Fruit fly (Drosophila melanogaster): ENCODE measurements around the gene Pus1.

The Pus1 gene

dm6 chr3R:20550632-20551486 lies 41.6 kb downstream of the Pus1 start (continued):
- TF ChIP-seq sens-2 (GFP tag; IDR thresholded peaks at IDR 0.05): peak; percentile 51; the same call in 1 of the 2 replicates
- TF ChIP-seq Mes4 (GFP tag; optimal IDR thresholded peaks at IDR 0.05): peak; percentile 57
- peak; percentile 28 for TF ChIP-seq CG14710 (tag; optimal IDR thresholded peaks at IDR 0.05)
- TF ChIP-seq Aef1 (GFP tag; IDR thresholded peaks at IDR 0.05): no peak
- TF ChIP-seq CG2889 (GFP tag; IDR thresholded peaks at IDR 0.05): 0 out of 3 replicates have a peak, but pooled peaks have one; percentile 41
- peak; percentile 33 for TF ChIP-seq grau (tag; optimal IDR thresholded peaks at IDR 0.05)
- TF ChIP-seq CG11723 (GFP tag; optimal IDR thresholded peaks at IDR 0.05): peak; percentile 84
- TF ChIP-seq CG13894 (tag; optimal IDR thresholded peaks at IDR 0.05): peak; percentile 63
- TF ChIP-seq CG18262 (tag; optimal IDR thresholded peaks at IDR 0.05): no peak
- no peak for TF ChIP-seq CG9609 (GFP tag; optimal IDR thresholded peaks at IDR 0.05)
- TF ChIP-seq kah (GFP tag; optimal IDR thresholded peaks at IDR 0.05): peak; percentile 77
- TF ChIP-seq CG30431 (GFP tag; optimal IDR thresholded peaks at IDR 0.05): peak; percentile 17
- TF ChIP-seq H15 (GFP tag; IDR thresholded peaks at IDR 0.05): no peak
- peak; percentile 24; the same call in 1 of the 3 replicates for TF ChIP-seq B-H1 (GFP tag; IDR thresholded peaks at IDR 0.05)
- no peak for TF ChIP-seq CG11504 (tag; optimal IDR thresholded peaks at IDR 0.05)
- TF ChIP-seq CG5245 (GFP tag; optimal IDR thresholded peaks at IDR 0.05): no peak
- peak; percentile 95 for TF ChIP-seq BEAF-32 (GFP tag; optimal IDR thresholded peaks at IDR 0.05)
- TF ChIP-seq CoRest (tag; optimal IDR thresholded peaks at IDR 0.05): peak; percentile 8
- TF ChIP-seq ken (GFP tag; IDR thresholded peaks at IDR 0.05): no peak
- TF ChIP-seq CG32772 (GFP tag; IDR thresholded peaks at IDR 0.05): 0 out of 2 replicates have a peak, but pooled peaks have one; percentile 30
- peak; percentile 65 for TF ChIP-seq CG4617 (GFP tag; optimal IDR thresholded peaks at IDR 0.05; ENCODE audit: borderline replicate concordance)
- no peak for TF ChIP-seq gt (GFP tag; IDR thresholded peaks at IDR 0.05)
- peak; percentile 84 for TF ChIP-seq CG7745 (tag; optimal IDR thresholded peaks at IDR 0.05)
- TF ChIP-seq sima (GFP tag; optimal IDR thresholded peaks at IDR 0.05): no peak
- peak; percentile 83 for TF ChIP-seq sqz (GFP tag; optimal IDR thresholded peaks at IDR 0.05)
- TF ChIP-seq Hr78 (GFP tag; optimal IDR thresholded peaks at IDR 0.05): no peak
- peak; percentile 32 for TF ChIP-seq pb (GFP tag; optimal IDR thresholded peaks at IDR 0.05)
- TF ChIP-seq CG15601 (tag; optimal IDR thresholded peaks at IDR 0.05): peak; percentile 89
- TF ChIP-seq scrt (GFP tag; optimal IDR thresholded peaks at IDR 0.05): peak; percentile 78
- peak; percentile 91 for TF ChIP-seq schlank (tag; optimal IDR thresholded peaks at IDR 0.05)
- peak; percentile 56 for TF ChIP-seq corto (GFP tag; optimal IDR thresholded peaks at IDR 0.05)
- peak; percentile 30 for TF ChIP-seq CG10462 (GFP tag; optimal IDR thresholded peaks at IDR 0.05)
- TF ChIP-seq CG3838 (GFP tag; optimal IDR thresholded peaks at IDR 0.05): no peak
- TF ChIP-seq crol (GFP tag; IDR thresholded peaks at IDR 0.05): no peak; the same call in 1 of the 2 replicates
- TF ChIP-seq CG17829 (tag; optimal IDR thresholded peaks at IDR 0.05): no peak
- TF ChIP-seq shn (GFP tag; optimal IDR thresholded peaks at IDR 0.05): peak; percentile 42
- TF ChIP-seq Deaf1 (tag; optimal IDR thresholded peaks at IDR 0.05): peak; percentile 46
- no peak for TF ChIP-seq CG8765 (GFP tag; IDR thresholded peaks at IDR 0.05)
- peak; percentile 95 for TF ChIP-seq inv (GFP tag; IDR thresholded peaks at IDR 0.05; ENCODE audit: partially characterized antibody)
- no peak for TF ChIP-seq CG1832 (GFP tag; optimal IDR thresholded peaks at IDR 0.05)
- peak; percentile 98 for TF ChIP-seq CG7987 (GFP tag; optimal IDR thresholded peaks at IDR 0.05)
- TF ChIP-seq wek (GFP tag; optimal IDR thresholded peaks at IDR 0.05): peak; percentile 94
- TF ChIP-seq CG6683 (GFP tag; optimal IDR thresholded peaks at IDR 0.05): peak; percentile 68
- TF ChIP-seq CG7357 (GFP tag; IDR thresholded peaks at IDR 0.05): no peak
- TF ChIP-seq maf-S (GFP tag; optimal IDR thresholded peaks at IDR 0.05): peak; percentile 72
- peak; percentile 41 for TF ChIP-seq fd3F (GFP tag; optimal IDR thresholded peaks at IDR 0.05)
- TF ChIP-seq trem (tag; optimal IDR thresholded peaks at IDR 0.05): peak; percentile 2
- TF ChIP-seq zen (tag; optimal IDR thresholded peaks at IDR 0.05): peak; percentile 49

Measured in whole organism, embryonic.